Worm (Caenorhabditis elegans): ENCODE measurements around the gene fbxa-9.

- TF ChIP-seq F57A8.1 (GFP tag; optimal IDR thresholded peaks at IDR 0.05) (no peak), lin-40 (tag; optimal IDR thresholded peaks at IDR 0.05) (no peak), nfyb-1 (GFP tag; IDR thresholded peaks at IDR 0.05) (no peak), hrde-1 (tag; optimal IDR thresholded peaks at IDR 0.05; ENCODE audit: borderline replicate concordance) (no peak), tlf-1 (GFP tag; optimal IDR thresholded peaks at IDR 0.05) (no peak)
Observed at ce11 chrIII:2314678-2315077, 48.2 kb downstream of the fbxa-9 start.
